Worm (Caenorhabditis elegans) whole organism, late embryonic: ENCODE results near the gene dhs-7.

ENCODE experiments used
- dve-1 ChIP-seq: sonication (generic microtip); optimal IDR thresholded peaks from 2 replicates; lab custom pipeline; 2017; ENCODE audit warnings: antibody characterized with exemption, mild to moderate bottlenecking, missing genetic modification characterization, missing compliant biosample characterization
- pqm-1 ChIP-seq: sonication (generic microtip); optimal IDR thresholded peaks from 2 replicates; lab custom pipeline; 2016; ENCODE audit warnings: missing genetic modification characterization, missing compliant biosample characterization

ce11 chrII:7232517-7232916 is 24.3 kb upstream of the dhs-7 start, which contains the start of gene ctsa-3.1:
- TF ChIP-seq pqm-1 (no peak), dve-1 (tag; lab: Kevin White, UChicago) (no peak)
